Fruit fly (Drosophila melanogaster) whole organism, embryonic: ENCODE measurements around the gene Rcd-1r.

Experiments used
- CG1529 ChIP-seq: fragments of 200-800 bp; sonication (Bioruptor generic); optimal IDR thresholded peaks from 3 replicates; lab custom pipeline; 2018; ENCODE audit warnings: missing biosample characterization, missing genetic modification characterization
- CG18619 ChIP-seq: fragments of 200-800 bp; sonication (Bioruptor generic); optimal IDR thresholded peaks from 3 replicates; lab custom pipeline; 2017; ENCODE audit warnings: missing biosample characterization, mild to moderate bottlenecking, missing genetic modification characterization
- CG2199 ChIP-seq: fragments of 200-800 bp; sonication (Bioruptor generic); IDR thresholded peaks from 3 replicates; pipeline ENCODE4 v1.3.6; 2022; ENCODE audit warnings: missing biosample characterization, missing genetic modification characterization
- CG3847 ChIP-seq: fragments of 200-800 bp; sonication (Bioruptor generic); IDR thresholded peaks from 2 replicates; pipeline ENCODE4 v1.3.6; 2022; ENCODE audit warnings: missing biosample characterization, missing genetic modification characterization
- CG4328 ChIP-seq: fragments of 200-800 bp; sonication (Bioruptor generic); optimal IDR thresholded peaks from 3 replicates; lab custom pipeline; 2017; ENCODE audit warnings: missing biosample characterization, missing genetic modification reagents, missing genetic modification characterization
- CG4424 ChIP-seq: fragments of 200-800 bp; sonication (Bioruptor generic); optimal IDR thresholded peaks from 3 replicates; lab custom pipeline; 2016; ENCODE audit warnings: missing biosample characterization, missing genetic modification characterization
- HmgD ChIP-seq: fragments of 200-800 bp; sonication (Bioruptor generic); optimal IDR thresholded peaks from 3 replicates; lab custom pipeline; 2016; ENCODE audit warnings: missing biosample characterization, missing genetic modification characterization
- Rx ChIP-seq: fragments of 200-800 bp; sonication (Bioruptor generic); IDR thresholded peaks from 2 replicates; pipeline ENCODE4 v1.3.6; 2022; ENCODE audit warnings: missing biosample characterization, missing genetic modification characterization
- gcm ChIP-seq: fragments of 200-800 bp; sonication (Bioruptor generic); optimal IDR thresholded peaks from 2 replicates; lab custom pipeline; 2019; ENCODE audit warnings: missing biosample characterization, mild to moderate bottlenecking, missing genetic modification characterization, moderate library complexity
- grn ChIP-seq: fragments of 200-800 bp; sonication (Bioruptor generic); optimal IDR thresholded peaks from 3 replicates; lab custom pipeline; 2017; ENCODE audit warnings: missing biosample characterization, missing genetic modification characterization
- jigr1 ChIP-seq: fragments of 200-800 bp; sonication (Bioruptor generic); IDR thresholded peaks from 3 replicates; pipeline ENCODE4 v1.3.6; 2022; ENCODE audit warnings: missing biosample characterization, missing genetic modification characterization
- toy ChIP-seq: fragments of 200-800 bp; sonication (Bioruptor generic); IDR thresholded peaks from 2 replicates; pipeline ENCODE4 v1.3.6; 2022; ENCODE audit warnings: missing biosample characterization, missing genetic modification characterization
- z ChIP-seq: fragments of 200-800 bp; sonication (Bioruptor generic); IDR thresholded peaks from 3 replicates; pipeline ENCODE4 v1.3.6; 2022; ENCODE audit warnings: missing biosample characterization, missing genetic modification characterization

DNA sequence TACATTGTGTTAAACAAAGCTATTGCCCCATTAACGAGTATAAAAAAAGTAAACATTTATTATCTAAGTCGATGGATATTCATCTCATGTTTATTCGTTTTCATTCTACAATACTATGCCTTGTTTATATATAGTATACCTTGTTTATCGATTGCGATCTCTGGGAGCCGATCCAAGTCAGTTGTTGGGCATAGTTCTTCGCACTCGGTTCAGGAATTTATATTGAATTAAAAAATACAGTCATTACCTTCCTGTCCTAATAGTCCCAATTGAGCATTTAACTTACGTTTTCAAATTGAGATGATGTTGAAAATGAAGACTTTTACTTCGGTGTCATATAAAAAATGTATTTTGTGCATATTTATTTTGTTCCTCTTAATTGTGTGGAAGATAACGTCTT lies 49.2 kb downstream of the Rcd-1r start, which contains the start of gene CG32984:
- TF ChIP-seq HmgD, result no peak
- TF ChIP-seq grn (GFP tag; lab: Kevin White, UChicago), result no peak
- no peak for TF ChIP-seq z (GFP tag; lab: Robert Waterston, UW)
- no peak for TF ChIP-seq CG2199 (GFP tag; lab: Robert Waterston, UW)
- no peak for TF ChIP-seq CG3847
- TF ChIP-seq CG18619 (GFP tag; lab: Kevin White, UChicago), result no peak
- no peak for TF ChIP-seq CG4424
- no peak for TF ChIP-seq CG4328
- TF ChIP-seq toy (GFP tag; lab: Robert Waterston, UW), result no peak
- no peak for TF ChIP-seq jigr1 (GFP tag; lab: Robert Waterston, UW)
- TF ChIP-seq Rx (GFP tag; lab: Robert Waterston, UW), result no peak
- TF ChIP-seq gcm (GFP tag; lab: Kevin White, UChicago), result no peak
- TF ChIP-seq CG1529 (GFP tag; lab: Kevin White, UChicago), result no peak
